Fruit fly (Drosophila melanogaster) whole organism, wandering third instar larva: Measurements from ENCODE around the gene Spn77Bb.

Experiments
- CrebA ChIP-seq: fragments of 200-800 bp; sonication (Bioruptor generic); optimal IDR thresholded peaks from 2 replicates; lab custom pipeline; 2016; ENCODE audit warnings: missing biosample characterization, mild to moderate bottlenecking, missing genetic modification characterization, borderline replicate concordance
- Dif ChIP-seq: fragments of 200-275, 200-300 bp; sonication (Bioruptor generic); optimal IDR thresholded peaks from 2 replicates; lab custom pipeline; 2018; ENCODE audit warnings: missing biosample characterization, missing genetic modification characterization; ENCODE audit not compliant: partially characterized antibody
- HLH106 ChIP-seq: fragments of 200-800 bp; optimal IDR thresholded peaks from 3 replicates; lab custom pipeline; 2019; ENCODE audit warnings: missing biosample characterization, mild to moderate bottlenecking, missing genetic modification characterization, moderate library complexity
- Sp1 ChIP-seq: fragments of 200-800 bp; sonication (Bioruptor generic); optimal IDR thresholded peaks from 3 replicates; lab custom pipeline; 2019; ENCODE audit warnings: missing biosample characterization, mild to moderate bottlenecking, missing genetic modification characterization, moderate library complexity
- dl ChIP-seq, 2 experiments: fragments of 175-275, 200-275 bp in 1 of 2; fragments of 200-275 bp in 1 of 2; sonication (Bioruptor generic); optimal IDR thresholded peaks; lab custom pipeline; 2018; ENCODE audit warnings: mild to moderate bottlenecking in 2 of 2, missing biosample characterization in 2 of 2, missing genetic modification characterization in 2 of 2, moderate library complexity in 2 of 2; ENCODE audit not compliant: partially characterized antibody in 2 of 2, insufficient read depth in 1 of 2
- h ChIP-seq: fragments of 200-800 bp; sonication (Bioruptor generic); optimal IDR thresholded peaks from 3 replicates; lab custom pipeline; 2016; ENCODE audit warnings: missing biosample characterization, mild to moderate bottlenecking, missing genetic modification characterization
- psq ChIP-seq: fragments of 200-800 bp; sonication (Bioruptor generic); optimal IDR thresholded peaks from 3 replicates; lab custom pipeline; 2017; ENCODE audit warnings: missing biosample characterization, mild to moderate bottlenecking, missing genetic modification characterization, moderate library complexity
- usp ChIP-seq: fragments of >200 bp; optimal IDR thresholded peaks from 2 replicates; lab custom pipeline; 2017; ENCODE audit warnings: missing biosample characterization, missing genetic modification characterization

- no peak for TF ChIP-seq dl (GFP tag; optimal IDR thresholded peaks at IDR 0.05; lab: Kevin White, UChicago; ENCODE audit: insufficient read depth in 1 of 2, partially characterized antibody in 2 of 2)
- TF ChIP-seq psq (GFP tag; lab: Kevin White, UChicago) = no peak
- no peak for TF ChIP-seq Sp1
- TF ChIP-seq HLH106 = no peak
- TF ChIP-seq CrebA (GFP tag; lab: Kevin White, UChicago) = no peak
- no peak for TF ChIP-seq Dif (GFP tag; lab: Kevin White, UChicago)
- TF ChIP-seq h (GFP tag; lab: Kevin White, UChicago) = no peak
- no peak for TF ChIP-seq usp (GFP tag; lab: Kevin White, UChicago)
Measured at dm6 chr3L:20361389-20361788, 40.6 kb downstream of the Spn77Bb start, which contains the start of gene Prim2.
